Worm (Caenorhabditis elegans) whole organism, young adult: ENCODE results near the gene ZC404.16.

Source experiments
- Y67H2A.10 ChIP-seq: fragments of 200-800 bp; sonication (Bioruptor generic); conservative IDR thresholded peaks from 2 replicates; pipeline ENCODE4 v1.3.6; 2022; ENCODE audit warnings: missing genetic modification reagents, missing genetic modification characterization, missing compliant biosample characterization
- ama-1 ChIP-seq, 3 experiments: fragments of 150-350 bp in 1 of 3; sonication (generic microtip) in 2 of 3; optimal IDR thresholded peaks; 2 replicates each; lab custom pipeline; 2014 to 2018; ENCODE audit warnings: missing biosample characterization in 2 of 3, missing genetic modification characterization in 2 of 3, missing genetic modification reagents in 2 of 3
- let-526 ChIP-seq: fragments of 200-800 bp; sonication (Bioruptor generic); IDR thresholded peaks from 2 replicates; pipeline ENCODE4 v1.3.6; 2022; ENCODE audit warnings: missing genetic modification reagents, missing genetic modification characterization, missing compliant biosample characterization
- nhr-90 ChIP-seq: sonication (generic microtip); optimal IDR thresholded peaks from 2 replicates; lab custom pipeline; 2016; ENCODE audit warnings: missing genotype, mild to moderate bottlenecking, missing genetic modification characterization, missing compliant biosample characterization

DNA sequence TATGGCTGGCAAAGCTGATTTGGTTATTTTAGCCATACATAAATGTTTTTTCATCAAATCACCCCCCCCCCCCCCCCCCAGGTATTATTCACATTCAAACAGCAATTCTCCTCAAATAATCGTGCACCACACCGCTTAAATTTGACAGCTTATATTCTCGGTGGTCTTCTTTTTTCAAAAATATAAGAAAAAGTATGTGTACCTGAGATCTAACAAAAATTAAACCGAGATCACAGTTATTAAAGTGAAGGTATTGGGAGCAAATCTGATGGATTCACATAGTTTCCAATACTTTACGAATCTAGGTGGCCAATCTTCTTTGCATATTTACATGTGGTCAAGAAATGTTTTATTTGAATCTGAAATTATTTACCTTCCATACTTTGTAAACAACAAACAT, 6.5 kb upstream of the ZC404.16 start, which contains the start of gene ZC404.15:
- TF ChIP-seq ama-1 (optimal IDR thresholded peaks at IDR 0.05; lab: Kevin White, UChicago) (no peak), ama-1 (GFP tag; optimal IDR thresholded peaks at IDR 0.05; lab: Kevin White, UChicago) (no peak), let-526 (GFP tag; lab: Robert Waterston, UW) (no peak), Y67H2A.10 (no peak), nhr-90 (tag; lab: Kevin White, UChicago) (no peak)
